Worm (Caenorhabditis elegans): ENCODE data around the gene T01B7.5.

DNA sequence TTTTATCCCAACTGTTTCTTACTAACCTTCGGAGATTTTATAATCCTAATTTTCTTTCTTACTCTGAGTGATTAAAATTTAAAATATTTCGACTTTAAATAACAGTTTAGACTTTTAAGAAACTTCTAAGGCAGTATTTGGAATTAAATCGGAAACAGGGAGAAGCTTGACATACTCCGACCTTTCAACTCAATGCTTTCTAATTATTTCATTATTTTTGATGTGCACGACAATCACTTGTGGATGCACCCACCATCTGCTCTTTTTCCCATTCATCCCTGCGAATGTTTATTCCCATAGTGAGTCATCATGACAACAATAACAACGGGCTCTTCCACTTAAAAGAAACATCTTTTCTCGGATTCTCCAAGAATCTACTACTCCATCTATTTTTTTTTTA is 32.0 kb downstream of the T01B7.5 start:
- TF ChIP-seq elt-3 (tag; optimal IDR thresholded peaks at IDR 0.05) (no peak), nhr-25 (tag; optimal IDR thresholded peaks at IDR 0.05) (no peak), fkh-10 (GFP tag; optimal IDR thresholded peaks at IDR 0.05) (no peak), ama-1 (optimal IDR thresholded peaks at IDR 0.05) (no peak), nhr-28 (tag; optimal IDR thresholded peaks at IDR 0.05) (no peak), skn-1 (tag; optimal IDR thresholded peaks at IDR 0.05) (no peak), nhr-11 (tag; optimal IDR thresholded peaks at IDR 0.05) (no peak)
